Worm (Caenorhabditis elegans) whole organism, dauer: Measurements from ENCODE around the gene fbxa-19.

ENCODE experiments used
- unc-62 ChIP-seq: sonication (generic microtip); optimal IDR thresholded peaks from 2 replicates; lab custom pipeline; 2017; ENCODE audit warnings: missing biosample characterization, missing genetic modification reagents, missing genetic modification characterization

Gene fbxa-19

ce11 chrIII:1308209-1308608 is 7.0 kb upstream of the fbxa-19 start, which contains the start of gene fbxa-79:
Gene fbxa-79, minus strand, starts transcription at chrIII:1308294.
- TF ChIP-seq unc-62: no peak

ce11 chrIII:1308887-1309286 is 6.3 kb upstream of the fbxa-19 start, which contains the start of gene Y82E9BL.12:
Gene Y82E9BL.12, plus strand, starts transcription at chrIII:1309187.
- no peak for TF ChIP-seq unc-62

ce11 chrIII:1311367-1311766 is 3.8 kb upstream of the fbxa-19 start:
- TF ChIP-seq unc-62: no peak

- TF ChIP-seq unc-62: no peak
Observed at ce11 chrIII:1314283-1314682, 918 bp upstream of the fbxa-19 start.

ce11 chrIII:1321561-1321960 is 6.4 kb downstream of the fbxa-19 start, which contains the start of gene fbxa-15:
Gene fbxa-15, minus strand, starts transcription at chrIII:1321661.
- no peak for TF ChIP-seq unc-62

ce11 chrIII:1323555-1323954 is 8.4 kb downstream of the fbxa-19 start:
- TF ChIP-seq unc-62: no peak

- TF ChIP-seq unc-62: no peak
Observed at ce11 chrIII:1324513-1324912, 9.3 kb downstream of the fbxa-19 start, which contains the start of gene fbxa-14. Gene fbxa-14, minus strand, starts transcription at chrIII:1324613.

- TF ChIP-seq unc-62: no peak
Observed at ce11 chrIII:1326490-1326889, 11.3 kb downstream of the fbxa-19 start, which contains the start of gene Y82E9BL.18. Gene Y82E9BL.18, plus strand, starts transcription at chrIII:1326790.

ce11 chrIII:1331894-1332293 is 16.7 kb downstream of the fbxa-19 start, which contains the start of gene Y82E9BL.19:
Gene Y82E9BL.19, plus strand, starts transcription at chrIII:1332016.
- no peak for TF ChIP-seq unc-62

ce11 chrIII:1340240-1340639 is 25.0 kb downstream of the fbxa-19 start, which contains the start of gene fbxa-5:
Gene fbxa-5, minus strand, starts transcription at chrIII:1340340.
- no peak for TF ChIP-seq unc-62

- TF ChIP-seq unc-62: no peak
Observed at ce11 chrIII:1342488-1342887, 27.3 kb downstream of the fbxa-19 start, which contains the start of gene fbxa-26. Gene fbxa-26, minus strand, starts transcription at chrIII:1342522.

- no peak for TF ChIP-seq unc-62
Observed at ce11 chrIII:1342919-1343419, 27.8 kb downstream of the fbxa-19 start, which contains the start of gene fbxa-27. Gene fbxa-27, plus strand, starts transcription at chrIII:1342969.

ce11 chrIII:1345694-1346093 is 30.5 kb downstream of the fbxa-19 start, which contains the start of gene Y82E9BL.6:
Gene Y82E9BL.6, minus strand, starts transcription at chrIII:1345794.
- TF ChIP-seq unc-62: no peak

- no peak for TF ChIP-seq unc-62
Observed at ce11 chrIII:1347003-1347402, 31.8 kb downstream of the fbxa-19 start.

ce11 chrIII:1347539-1347938 is 32.3 kb downstream of the fbxa-19 start, which contains the start of gene Y82E9BL.5:
Gene Y82E9BL.5, minus strand, starts transcription at chrIII:1347639.
- no peak for TF ChIP-seq unc-62

ce11 chrIII:1349313-1349712 is 34.1 kb downstream of the fbxa-19 start, which contains the start of gene fbxa-25:
Gene fbxa-25, minus strand, starts transcription at chrIII:1349450.
- no peak for TF ChIP-seq unc-62

ce11 chrIII:1350745-1351144 is 35.5 kb downstream of the fbxa-19 start, which contains the start of gene Y82E9BL.3:
Gene Y82E9BL.3, minus strand, starts transcription at chrIII:1350845.
- no peak for TF ChIP-seq unc-62

- TF ChIP-seq unc-62: no peak
Observed at ce11 chrIII:1354523-1354922, 39.3 kb downstream of the fbxa-19 start.
